Worm (Caenorhabditis elegans): ENCODE results near the gene Y39F10A.1.

ce11 chrII:762942-763341 is 12.2 kb upstream of the Y39F10A.1 start:
- TF ChIP-seq ztf-1 (GFP tag; conservative IDR thresholded peaks at IDR 0.05) (no peak), ztf-11 (tag; optimal IDR thresholded peaks at IDR 0.05) (no peak), nhr-12 (tag; optimal IDR thresholded peaks at IDR 0.05) (no peak), nhr-237 (tag; optimal IDR thresholded peaks at IDR 0.05) (no peak), egl-27 (tag; optimal IDR thresholded peaks at IDR 0.05) (no peak), elt-3 (tag; optimal IDR thresholded peaks at IDR 0.05) (no peak), nhr-6 (tag; optimal IDR thresholded peaks at IDR 0.05) (no peak), unc-62 (GFP tag; optimal IDR thresholded peaks at IDR 0.05) (no peak), ztf-4 (tag; optimal IDR thresholded peaks at IDR 0.05) (no peak)

All from whole organism, L2 larva.